Fruit fly (Drosophila melanogaster) S2 (cell line): ENCODE data around the gene CG31142.

Experiments used
- CG8478 ChIP-seq: fragments of >200 bp; optimal IDR thresholded peaks from 2 replicates; lab custom pipeline; 2018
- CTCF ChIP-seq, 2 experiments: fragments of >200 bp; optimal IDR thresholded peaks; 2 replicates each; lab custom pipeline; 2018

DNA sequence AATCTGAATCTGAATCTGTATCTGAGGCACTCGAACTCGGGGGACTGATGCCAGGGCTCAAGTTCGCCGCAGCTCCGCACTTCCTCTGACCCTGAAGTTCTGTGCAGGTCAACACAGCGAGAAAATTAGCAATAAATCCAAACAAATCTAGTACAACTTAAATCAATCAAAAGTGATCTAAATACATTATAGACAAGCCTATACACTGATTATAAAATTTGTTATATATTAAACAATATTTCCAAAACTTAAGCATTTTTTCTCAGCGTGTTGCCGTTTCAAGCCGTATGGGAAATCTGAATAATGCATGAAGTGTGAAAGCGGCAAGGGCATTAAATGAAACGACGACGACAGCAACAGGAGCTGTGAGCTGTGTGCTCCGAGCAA, 14.0 kb upstream of the CG31142 start:
- no peak for TF ChIP-seq CG8478
- no peak for TF ChIP-seq CTCF (optimal IDR thresholded peaks at IDR 0.05; lab: Kevin White, UChicago)
